Worm (Caenorhabditis elegans) whole organism, early embryonic: ENCODE results near the gene ing-3.

Experiments
- ama-1 ChIP-seq: fragments of 150-350 bp; optimal IDR thresholded peaks from 2 replicates; lab custom pipeline; 2014
- ets-7 ChIP-seq: sonication (generic microtip); optimal IDR thresholded peaks from 2 replicates; lab custom pipeline; 2016; ENCODE audit warnings: missing genotype, missing genetic modification characterization, missing compliant biosample characterization
- flt-1 ChIP-seq: fragments of 200-800 bp; sonication (Bioruptor generic); IDR thresholded peaks from 2 replicates; pipeline ENCODE4 v1.3.6; 2022; ENCODE audit warnings: missing genetic modification characterization, missing compliant biosample characterization
- hmbx-1 ChIP-seq: sonication (generic microtip); optimal IDR thresholded peaks from 2 replicates; lab custom pipeline; 2016; ENCODE audit warnings: mild to moderate bottlenecking, missing genetic modification characterization, missing compliant biosample characterization
- pes-1 ChIP-seq: fragments of 200-800 bp; sonication (Bioruptor generic); IDR thresholded peaks from 2 replicates; pipeline ENCODE4 v1.3.6; 2022; ENCODE audit warnings: missing genetic modification reagents, missing genetic modification characterization, missing compliant biosample characterization
- scrt-1 ChIP-seq: fragments of 200-800 bp; sonication (Bioruptor generic); IDR thresholded peaks from 2 replicates; pipeline ENCODE4 v1.3.6; 2022; ENCODE audit warnings: missing genetic modification characterization, missing compliant biosample characterization
- sea-1 ChIP-seq: fragments of 200-800 bp; sonication (Bioruptor generic); conservative IDR thresholded peaks from 2 replicates; pipeline ENCODE4 v1.3.6; 2022; ENCODE audit warnings: missing genetic modification characterization, missing compliant biosample characterization
- tbx-37 ChIP-seq: fragments of 200-800 bp; sonication (Bioruptor generic); conservative IDR thresholded peaks from 2 replicates; pipeline ENCODE4 v1.3.6; 2022; ENCODE audit warnings: missing genetic modification reagents, missing genetic modification characterization, missing compliant biosample characterization

ce11 chrII:13882405-13882804 is 6.6 kb downstream of the ing-3 start, which contains the start of gene hda-10:
- TF ChIP-seq ama-1 (lab: Kevin White, UChicago) (no peak), sea-1 (GFP tag; lab: Robert Waterston, UW) (no peak), pes-1 (GFP tag; lab: Robert Waterston, UW) (no peak), flt-1 (GFP tag; lab: Robert Waterston, UW) (no peak), scrt-1 (GFP tag; lab: Robert Waterston, UW) (no peak), hmbx-1 (tag; lab: Kevin White, UChicago) (no peak), ets-7 (tag; lab: Kevin White, UChicago) (no peak), tbx-37 (GFP tag; lab: Robert Waterston, UW) (no peak)
